Fruit fly (Drosophila melanogaster): ENCODE data around the gene CG13698.

Gene CG13698

dm6 chr3L:18062959-18063510, 42.9 kb downstream of the CG13698 start (continued):
- TF ChIP-seq lola (GFP tag; optimal IDR thresholded peaks at IDR 0.05) (no peak), GATAd (GFP tag; optimal IDR thresholded peaks at IDR 0.05) (no peak), tai (GFP tag; optimal IDR thresholded peaks at IDR 0.05) (peak; percentile 52), jim (GFP tag; optimal IDR thresholded peaks at IDR 0.05) (peak; percentile 4), Vsx2 (GFP tag; optimal IDR thresholded peaks at IDR 0.05; ENCODE audit: partially characterized antibody) (no peak), N (GFP tag; optimal IDR thresholded peaks at IDR 0.05) (peak; percentile 92), CG9705 (GFP tag; optimal IDR thresholded peaks at IDR 0.05) (no peak), foxo (GFP tag; optimal IDR thresholded peaks at IDR 0.05) (peak in 1 of 2 experiments; percentile 71)

- TF ChIP-seq rgr (GFP tag; optimal IDR thresholded peaks at IDR 0.05) (peak; percentile 14), CG32264 (GFP tag; optimal IDR thresholded peaks at IDR 0.05) (no peak), lola (GFP tag; optimal IDR thresholded peaks at IDR 0.05) (no peak), Dif (GFP tag; optimal IDR thresholded peaks at IDR 0.05; ENCODE audit: partially characterized antibody) (peak; percentile 80), Myc (optimal IDR thresholded peaks at IDR 0.05) (no peak), h (GFP tag; optimal IDR thresholded peaks at IDR 0.05) (peak; percentile 15), dl (GFP tag; optimal IDR thresholded peaks at IDR 0.05; ENCODE audit: insufficient read depth in 1 of 2, partially characterized antibody in 2 of 2) (peak; percentile 50 to 59), foxo (GFP tag; optimal IDR thresholded peaks at IDR 0.05) (peak in 1 of 2 experiments; percentile 14), psq (GFP tag; optimal IDR thresholded peaks at IDR 0.05) (peak; percentile 83), woc (GFP tag; optimal IDR thresholded peaks at IDR 0.05) (no peak), Hr83 (GFP tag; optimal IDR thresholded peaks at IDR 0.05; ENCODE audit: poor library complexity, severe bottlenecking) (no peak), Hnf4 (GFP tag; optimal IDR thresholded peaks at IDR 0.05) (peak; percentile 35), CrebA (GFP tag; optimal IDR thresholded peaks at IDR 0.05; ENCODE audit: borderline replicate concordance) (peak; percentile 73), dmrt93B (GFP tag; optimal IDR thresholded peaks at IDR 0.05) (no peak), Rel (GFP tag; optimal IDR thresholded peaks at IDR 0.05) (no peak), Rel (tag; optimal IDR thresholded peaks at IDR 0.05) (peak; percentile 9), Sp1 (GFP tag; optimal IDR thresholded peaks at IDR 0.05) (peak; percentile 31), usp (GFP tag; optimal IDR thresholded peaks at IDR 0.05) (no peak), sage (GFP tag; optimal IDR thresholded peaks at IDR 0.05) (peak; percentile 20)
These were observed 44.1 kb downstream of the CG13698 start for dm6 chr3L:18061713-18062365.

DNA sequence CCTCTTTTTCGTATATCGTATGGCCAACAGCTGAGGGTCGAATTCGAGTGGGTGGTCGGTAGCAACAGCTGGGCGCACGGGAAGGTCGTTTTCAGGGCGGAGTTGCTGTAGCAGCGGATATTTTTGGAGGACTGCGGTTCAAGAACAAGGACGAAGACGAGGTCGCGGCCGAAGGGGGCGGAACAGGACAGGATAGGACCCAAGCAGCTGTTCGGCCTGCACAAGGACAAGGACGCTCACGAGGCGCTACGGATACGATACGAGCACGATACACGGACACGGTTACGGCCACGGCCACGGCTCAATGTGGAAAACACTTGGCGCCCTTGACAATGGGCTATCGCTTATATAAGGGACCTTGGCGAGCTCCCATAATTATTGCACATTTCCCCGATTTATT, 44.7 kb downstream of the CG13698 start:
- no peak for TF ChIP-seq Jra (GFP tag; optimal IDR thresholded peaks at IDR 0.05)
- no peak for TF ChIP-seq sage (GFP tag; optimal IDR thresholded peaks at IDR 0.05)
- TF ChIP-seq Myc (optimal IDR thresholded peaks at IDR 0.05) = no peak
- TF ChIP-seq foxo (GFP tag; optimal IDR thresholded peaks at IDR 0.05) = no peak
- no peak for TF ChIP-seq Dif (GFP tag; optimal IDR thresholded peaks at IDR 0.05; ENCODE audit: partially characterized antibody)
- no peak for TF ChIP-seq brk (GFP tag; optimal IDR thresholded peaks at IDR 0.05)
- TF ChIP-seq rgr (GFP tag; optimal IDR thresholded peaks at IDR 0.05) = no peak
- no peak for TF ChIP-seq Mio (GFP tag; optimal IDR thresholded peaks at IDR 0.05)

dm6 chr3L:18057752-18058518, 48.0 kb downstream of the CG13698 start:
- peak; percentile 73 for TF ChIP-seq Dfd (GFP tag; optimal IDR thresholded peaks at IDR 0.05)
- no peak for TF ChIP-seq Hr78 (GFP tag; optimal IDR thresholded peaks at IDR 0.05)
- peak; percentile 9 for TF ChIP-seq rgr (GFP tag; optimal IDR thresholded peaks at IDR 0.05)

DNA sequence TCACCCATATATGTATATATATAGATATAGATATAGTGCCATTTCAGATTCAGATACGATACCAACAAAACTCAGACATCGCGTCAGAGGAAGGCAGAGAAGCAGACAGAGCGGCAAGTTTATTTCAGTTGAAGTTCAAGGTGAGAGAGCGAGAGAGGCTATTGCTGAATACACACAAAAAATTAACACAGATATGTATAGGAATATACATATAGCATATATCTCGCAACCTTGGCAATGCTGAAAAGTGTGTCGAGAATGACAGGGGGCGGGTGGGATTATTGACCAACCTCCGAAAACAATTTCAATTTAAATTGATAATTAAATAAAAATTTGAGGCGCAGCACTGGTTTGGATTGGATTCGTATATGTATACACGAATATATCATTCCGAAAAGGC, 48.9 kb downstream of the CG13698 start:
- TF ChIP-seq rgr (GFP tag; optimal IDR thresholded peaks at IDR 0.05) (peak; percentile 22), br (GFP tag; optimal IDR thresholded peaks at IDR 0.05) (peak; percentile 13), CG32264 (GFP tag; optimal IDR thresholded peaks at IDR 0.05) (no peak), h (GFP tag; optimal IDR thresholded peaks at IDR 0.05) (peak; percentile 27)

Measured in whole organism, wandering third instar larva.